Fruit fly (Drosophila melanogaster) whole organism, prepupa: Measurements from ENCODE around the gene CG32112.

ENCODE experiments used
- CG11762 ChIP-seq: fragments of 200-800 bp; sonication (Bioruptor generic); optimal IDR thresholded peaks from 3 replicates; lab custom pipeline; 2016; ENCODE audit warnings: missing biosample characterization, missing genetic modification characterization; ENCODE audit not compliant: insufficient read depth
- CG11902 ChIP-seq: fragments of 200-800 bp; sonication (Bioruptor generic); optimal IDR thresholded peaks from 3 replicates; lab custom pipeline; 2016; ENCODE audit warnings: missing biosample characterization, missing genetic modification characterization
- CG1621 ChIP-seq: fragments of 200-800 bp; sonication (Bioruptor generic); optimal IDR thresholded peaks from 3 replicates; lab custom pipeline; 2018; ENCODE audit warnings: missing biosample characterization, mild to moderate bottlenecking, missing genetic modification characterization
- CG3032 ChIP-seq: fragments of 200-800 bp; optimal IDR thresholded peaks from 2 replicates; lab custom pipeline; 2019; ENCODE audit warnings: missing biosample characterization, mild to moderate bottlenecking, missing genetic modification characterization, moderate library complexity
- CG31627 ChIP-seq: fragments of 200-800 bp; sonication (Bioruptor generic); optimal IDR thresholded peaks from 3 replicates; lab custom pipeline; 2016; ENCODE audit warnings: missing biosample characterization, missing genetic modification characterization
- CG3919 ChIP-seq: fragments of 200-800 bp; sonication (Bioruptor generic); optimal IDR thresholded peaks from 3 replicates; lab custom pipeline; 2016; ENCODE audit warnings: missing biosample characterization, missing genetic modification characterization
- CG4318 ChIP-seq: fragments of 200-800 bp; sonication (Bioruptor generic); optimal IDR thresholded peaks from 3 replicates; lab custom pipeline; 2017; ENCODE audit warnings: missing biosample characterization, mild to moderate bottlenecking, missing genetic modification characterization
- CG6163 ChIP-seq: fragments of 200-800 bp; sonication (Bioruptor generic); IDR thresholded peaks from 3 replicates; pipeline ENCODE4 v1.3.6; 2022; ENCODE audit warnings: missing biosample characterization, missing genetic modification characterization
- CG6276 ChIP-seq: fragments of 200-800 bp; sonication (Bioruptor generic); optimal IDR thresholded peaks from 2 replicates; lab custom pipeline; 2017; ENCODE audit warnings: missing biosample characterization, mild to moderate bottlenecking, missing genetic modification characterization
- CG6792 ChIP-seq: fragments of 200-800 bp; sonication (Bioruptor generic); optimal IDR thresholded peaks from 3 replicates; lab custom pipeline; 2016; ENCODE audit warnings: missing biosample characterization, missing genetic modification characterization
- CG6854 ChIP-seq: fragments of 200-800 bp; sonication (Bioruptor generic); optimal IDR thresholded peaks from 2 replicates; lab custom pipeline; 2017; ENCODE audit warnings: missing biosample characterization, mild to moderate bottlenecking, missing genetic modification characterization
- CG7368 ChIP-seq: fragments of 200-800 bp; sonication (Bioruptor generic); optimal IDR thresholded peaks from 3 replicates; lab custom pipeline; 2016; ENCODE audit warnings: missing biosample characterization, missing genetic modification characterization
- CG8632 ChIP-seq: fragments of 200-800 bp; sonication (Bioruptor generic); optimal IDR thresholded peaks from 3 replicates; lab custom pipeline; 2016; ENCODE audit warnings: missing biosample characterization, missing genetic modification characterization
- Eip78C ChIP-seq: fragments of 200-800 bp; sonication (Bioruptor generic); peaks from one replicate; lab custom pipeline; 2016; ENCODE audit warnings: missing biosample characterization, missing genetic modification characterization
- Eip93F ChIP-seq: fragments of 200-800 bp; sonication (Bioruptor generic); optimal IDR thresholded peaks from 2 replicates; lab custom pipeline; 2016; ENCODE audit warnings: missing biosample characterization, mild to moderate bottlenecking, missing genetic modification characterization
- Ets21C ChIP-seq: fragments of 200-800 bp; sonication (Bioruptor generic); optimal IDR thresholded peaks from 3 replicates; lab custom pipeline; 2016; ENCODE audit warnings: missing biosample characterization, missing genetic modification characterization
- Ets96B ChIP-seq: fragments of 200-800 bp; optimal IDR thresholded peaks from 2 replicates; lab custom pipeline; 2019; ENCODE audit warnings: missing biosample characterization, mild to moderate bottlenecking, missing genetic modification characterization, moderate library complexity
- Hr39 ChIP-seq: fragments of 200-800 bp; sonication (Bioruptor generic); optimal IDR thresholded peaks from 2 replicates; lab custom pipeline; 2016; ENCODE audit warnings: missing biosample characterization, missing genetic modification characterization
- Hr4 ChIP-seq: fragments of 200-800 bp; sonication (Bioruptor generic); optimal IDR thresholded peaks from 3 replicates; lab custom pipeline; 2016; ENCODE audit warnings: missing biosample characterization, missing genetic modification characterization
- Lpt ChIP-seq: fragments of 200-800 bp; sonication (Bioruptor generic); optimal IDR thresholded peaks from 3 replicates; lab custom pipeline; 2016; ENCODE audit warnings: missing biosample characterization, missing genetic modification characterization
- Met ChIP-seq: fragments of 200-800 bp; sonication (Bioruptor generic); optimal IDR thresholded peaks from 3 replicates; lab custom pipeline; 2016; ENCODE audit warnings: missing biosample characterization, missing genetic modification characterization
- OdsH ChIP-seq: fragments of 200-800 bp; sonication (Bioruptor generic); optimal IDR thresholded peaks from 3 replicates; lab custom pipeline; 2016; ENCODE audit warnings: missing biosample characterization, missing genetic modification characterization
- Sox102F ChIP-seq: fragments of 200-800 bp; sonication (Bioruptor generic); optimal IDR thresholded peaks from 2 replicates; lab custom pipeline; 2016; ENCODE audit warnings: missing biosample characterization, mild to moderate bottlenecking, missing genetic modification characterization
- achi ChIP-seq: fragments of 200-800 bp; sonication (Bioruptor generic); optimal IDR thresholded peaks from 3 replicates; lab custom pipeline; 2016; ENCODE audit warnings: missing biosample characterization, missing genetic modification characterization
- acj6 ChIP-seq: fragments of 200-800 bp; sonication (Bioruptor generic); optimal IDR thresholded peaks from 3 replicates; lab custom pipeline; 2016; ENCODE audit warnings: missing biosample characterization, missing genetic modification characterization
- cyc ChIP-seq: fragments of 200-800 bp; sonication (Bioruptor generic); optimal IDR thresholded peaks from 3 replicates; lab custom pipeline; 2016; ENCODE audit warnings: missing biosample characterization, missing genetic modification characterization
- dsx ChIP-seq: fragments of 200-800 bp; optimal IDR thresholded peaks from 3 replicates; lab custom pipeline; 2019; ENCODE audit warnings: missing biosample characterization, mild to moderate bottlenecking, missing genetic modification characterization, moderate library complexity; ENCODE audit not compliant: poor library complexity, severe bottlenecking
- eg ChIP-seq: fragments of 200-800 bp; sonication (Bioruptor generic); IDR thresholded peaks from 3 replicates; pipeline ENCODE4 v1.3.6; 2022; ENCODE audit warnings: missing biosample characterization, missing genetic modification characterization
- esn ChIP-seq: fragments of 200-800 bp; sonication (Bioruptor generic); optimal IDR thresholded peaks from 2 replicates; lab custom pipeline; 2016; ENCODE audit warnings: missing biosample characterization, mild to moderate bottlenecking, missing genetic modification characterization, moderate library complexity
- fd59A ChIP-seq: fragments of 200-800 bp; sonication (Bioruptor generic); optimal IDR thresholded peaks from 2 replicates; lab custom pipeline; 2017; ENCODE audit warnings: missing biosample characterization, mild to moderate bottlenecking, missing genetic modification characterization, missing genetic modification reagents
- fkh ChIP-seq: fragments of 200-800 bp; sonication (Bioruptor generic); optimal IDR thresholded peaks from 3 replicates; lab custom pipeline; 2017; ENCODE audit warnings: missing biosample characterization, mild to moderate bottlenecking, missing genetic modification characterization, moderate library complexity
- lz ChIP-seq: fragments of 200-800 bp; sonication (Bioruptor generic); optimal IDR thresholded peaks from 3 replicates; lab custom pipeline; 2016; ENCODE audit warnings: missing biosample characterization, missing genetic modification characterization
- pdm3 ChIP-seq: fragments of 200-800 bp; sonication (Bioruptor generic); optimal IDR thresholded peaks from 3 replicates; lab custom pipeline; 2016; ENCODE audit warnings: missing biosample characterization, missing genetic modification characterization
- ss ChIP-seq, 2 experiments: fragments of 200-800 bp; sonication (Bioruptor generic); optimal IDR thresholded peaks; 2 replicates in 1 of 2; 3 replicates in 1 of 2; lab custom pipeline; 2017 to 2018; ENCODE audit warnings: mild to moderate bottlenecking in 2 of 2, missing biosample characterization in 2 of 2, missing genetic modification characterization in 2 of 2, moderate library complexity in 1 of 2
- vri ChIP-seq: fragments of 200-800 bp; sonication (Bioruptor generic); optimal IDR thresholded peaks from 3 replicates; lab custom pipeline; 2016; ENCODE audit warnings: missing biosample characterization, mild to moderate bottlenecking, missing genetic modification characterization

CG32112 gene

dm6 chr3L:12772740-12773686 is 31.5 kb downstream of the CG32112 start, which contains the start of gene Hip1:
Gene Hip1, minus strand, starts transcription at chr3L:12773573.
- no peak for TF ChIP-seq pdm3 (GFP tag; lab: Kevin White, UChicago)
- no peak for TF ChIP-seq eg (GFP tag; lab: Robert Waterston, UW)
- TF ChIP-seq fkh = no peak
- no peak for TF ChIP-seq CG11902 (GFP tag; lab: Kevin White, UChicago)
- no peak for TF ChIP-seq OdsH (GFP tag; lab: Kevin White, UChicago)
- no peak for TF ChIP-seq CG6276 (GFP tag; lab: Kevin White, UChicago)
- TF ChIP-seq Ets21C = no peak
- TF ChIP-seq CG6854 (GFP tag; lab: Kevin White, UChicago) = no peak
- TF ChIP-seq Ets96B = no peak
- TF ChIP-seq CG11762 = no peak
- TF ChIP-seq Lpt = no peak
- TF ChIP-seq dsx (GFP tag; lab: Kevin White, UChicago) = no peak
- TF ChIP-seq CG6792 (GFP tag; lab: Kevin White, UChicago) = no peak
- TF ChIP-seq CG31627 (GFP tag; lab: Kevin White, UChicago) = no peak
- TF ChIP-seq CG3919 (GFP tag; lab: Kevin White, UChicago) = no peak
- TF ChIP-seq CG3032 (tag; lab: Kevin White, UChicago) = no peak
- no peak for TF ChIP-seq CG6163
- no peak for TF ChIP-seq CG7368 (GFP tag; lab: Kevin White, UChicago)
- TF ChIP-seq acj6 (GFP tag; lab: Kevin White, UChicago) = no peak

dm6 chr3L:12778616-12779015 is 37.1 kb downstream of the CG32112 start, which contains the start of gene CG32106:
Gene CG32106, minus strand, starts transcription at chr3L:12778716.
- TF ChIP-seq fd59A (GFP tag; lab: Kevin White, UChicago) = no peak
- TF ChIP-seq vri (GFP tag; lab: Kevin White, UChicago) = no peak
- no peak for TF ChIP-seq CG1621
- TF ChIP-seq CG6792 (GFP tag; lab: Kevin White, UChicago) = no peak
- TF ChIP-seq esn (GFP tag; lab: Kevin White, UChicago) = no peak
- TF ChIP-seq achi = no peak
- TF ChIP-seq Hr39 = no peak
- TF ChIP-seq Eip78C (GFP tag; lab: Kevin White, UChicago) = no peak
- TF ChIP-seq Met (GFP tag; lab: Kevin White, UChicago) = no peak
- TF ChIP-seq CG8632 (GFP tag; lab: Kevin White, UChicago) = no peak
- TF ChIP-seq Hr4 (GFP tag; lab: Kevin White, UChicago) = no peak
- no peak for TF ChIP-seq cyc (GFP tag; lab: Kevin White, UChicago)
- TF ChIP-seq CG4318 (GFP tag; lab: Kevin White, UChicago) = no peak
- TF ChIP-seq acj6 (GFP tag; lab: Kevin White, UChicago) = no peak
- TF ChIP-seq CG11902 (GFP tag; lab: Kevin White, UChicago) = no peak
- no peak for TF ChIP-seq OdsH (GFP tag; lab: Kevin White, UChicago)
- no peak for TF ChIP-seq ss (GFP tag; optimal IDR thresholded peaks at IDR 0.05; lab: Kevin White, UChicago)
- TF ChIP-seq Sox102F (GFP tag; lab: Kevin White, UChicago) = no peak
- no peak for TF ChIP-seq Eip93F (GFP tag; lab: Kevin White, UChicago)

dm6 chr3L:12780997-12781396 is 39.5 kb downstream of the CG32112 start, which contains the start of the genes CG10969 and CG17666:
Gene CG10969, minus strand, starts transcription at chr3L:12781097.
Gene CG17666, plus strand, starts transcription at chr3L:12781325.
- TF ChIP-seq CG11902 (GFP tag; lab: Kevin White, UChicago) (no peak), Sox102F (GFP tag; lab: Kevin White, UChicago) (no peak), lz (GFP tag; lab: Kevin White, UChicago) (no peak)
